Fruit fly (Drosophila melanogaster): Measurements from ENCODE around the gene Arp3.

- TF ChIP-seq CG8478 (optimal IDR thresholded peaks at IDR 0.05), result no peak
- TF ChIP-seq CTCF (optimal IDR thresholded peaks at IDR 0.05), result no peak
These were observed 33.9 kb downstream of the Arp3 start for dm6 chr3L:8081822-8082221.

Measured in S2 (cell line).